Worm (Caenorhabditis elegans) whole organism, midembryonic: ENCODE measurements around the gene cec-7.

Experiments
- T22C8.4 ChIP-seq: fragments of 200-800 bp; sonication (Bioruptor generic); IDR thresholded peaks from 2 replicates; pipeline ENCODE4 v1.3.6; 2022; ENCODE audit warnings: missing genetic modification characterization, missing compliant biosample characterization
- cog-1 ChIP-seq: sonication (generic microtip); optimal IDR thresholded peaks from 2 replicates; lab custom pipeline; 2016; ENCODE audit warnings: missing genetic modification characterization, missing compliant biosample characterization
- flt-1 ChIP-seq: fragments of 200-800 bp; sonication (Bioruptor generic); IDR thresholded peaks from 2 replicates; pipeline ENCODE4 v1.3.6; 2022; ENCODE audit warnings: missing genetic modification characterization, missing compliant biosample characterization
- klf-2 ChIP-seq: fragments of 200-800 bp; sonication (Bioruptor generic); conservative IDR thresholded peaks from 2 replicates; pipeline ENCODE4 v1.3.6; 2022; ENCODE audit warnings: missing genetic modification reagents, missing genetic modification characterization, missing compliant biosample characterization
- med-1 ChIP-seq: sonication (generic microtip); optimal IDR thresholded peaks from 2 replicates; lab custom pipeline; 2017; ENCODE audit warnings: missing genetic modification characterization, mild to moderate bottlenecking, missing compliant biosample characterization, antibody characterized with exemption, missing genetic modification reagents; ENCODE audit not compliant: insufficient read depth
- tab-1 ChIP-seq: fragments of 200-800 bp; sonication (Bioruptor generic); IDR thresholded peaks from 2 replicates; pipeline ENCODE4 v1.3.6; 2022; ENCODE audit warnings: missing genetic modification characterization, missing compliant biosample characterization
- ztf-23 ChIP-seq: fragments of 200-800 bp; sonication (Bioruptor generic); IDR thresholded peaks from 2 replicates; pipeline ENCODE4 v1.3.6; 2022; ENCODE audit warnings: missing genetic modification reagents, missing genetic modification characterization, missing compliant biosample characterization
- ztf-29 ChIP-seq: fragments of 200-800 bp; sonication (Bioruptor generic); IDR thresholded peaks from 2 replicates; pipeline ENCODE4 v1.3.6; 2022; ENCODE audit warnings: missing genetic modification reagents, missing genetic modification characterization, missing compliant biosample characterization

- TF ChIP-seq tab-1 (no peak), cog-1 (tag; lab: Kevin White, UChicago) (no peak), ztf-29 (GFP tag; lab: Robert Waterston, UW) (no peak), T22C8.4 (GFP tag; lab: Robert Waterston, UW) (no peak), med-1 (no peak), klf-2 (GFP tag; lab: Robert Waterston, UW) (no peak), flt-1 (no peak), ztf-23 (GFP tag; lab: Robert Waterston, UW) (no peak)
These were observed 48.3 kb downstream of the cec-7 start, which contains the start of gene Y37D8A.3 for ce11 chrIII:12829068-12829467.
